Fruit fly (Drosophila melanogaster): ENCODE results near the gene red.
A peak's percentile ranks its signal among the peaks of the same experiment; 100 is the strongest.

dm6 chr3R:14284422-14284760 is 4.5 kb upstream of the red start:
- no peak for TF ChIP-seq cnc (optimal IDR thresholded peaks at IDR 0.05)
- TF ChIP-seq kay (GFP tag; ENCODE audit: borderline replicate concordance) = no peak
- no peak for TF ChIP-seq Clk (GFP tag; optimal IDR thresholded peaks at IDR 0.05)
- TF ChIP-seq cic (GFP tag; optimal IDR thresholded peaks at IDR 0.05) = no peak
- peak; percentile 17 for TF ChIP-seq CG7101 (tag; optimal IDR thresholded peaks at IDR 0.05)
